Worm (Caenorhabditis elegans): ENCODE measurements around the gene fipr-2.

DNA sequence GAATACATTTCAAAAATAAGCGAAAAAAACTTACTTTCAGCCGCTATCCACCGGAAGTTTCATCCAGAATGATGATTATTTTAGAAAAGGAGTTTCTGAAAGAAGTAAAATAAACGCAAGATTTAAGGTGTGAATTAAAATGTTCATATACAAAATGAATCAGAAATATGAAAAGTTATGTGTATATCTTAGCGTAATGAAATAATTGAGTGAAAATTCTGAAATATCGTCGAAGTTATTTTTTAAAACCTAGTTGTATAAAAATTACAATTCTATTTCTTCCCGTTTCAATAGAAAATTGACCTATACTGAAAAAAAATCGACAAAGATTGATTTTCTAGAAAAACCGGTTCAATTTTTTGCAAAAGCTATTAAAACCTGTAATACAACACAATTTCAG is 27.3 kb upstream of the fipr-2 start, which contains the start of gene twk-13:
- TF ChIP-seq alr-1 (tag; optimal IDR thresholded peaks at IDR 0.05) (no peak), nhr-10 (tag; optimal IDR thresholded peaks at IDR 0.05) (no peak), sem-4 (tag; optimal IDR thresholded peaks at IDR 0.05) (no peak), ceh-16 (tag; optimal IDR thresholded peaks at IDR 0.05) (no peak), nhr-11 (tag; optimal IDR thresholded peaks at IDR 0.05) (no peak), lin-13 (GFP tag; optimal IDR thresholded peaks at IDR 0.05) (no peak), lsy-2 (tag; optimal IDR thresholded peaks at IDR 0.05) (no peak), elt-3 (tag; optimal IDR thresholded peaks at IDR 0.05) (no peak), mdl-1 (tag; optimal IDR thresholded peaks at IDR 0.05) (no peak), snpc-4 (tag; optimal IDR thresholded peaks at IDR 0.05) (no peak), zag-1 (tag; optimal IDR thresholded peaks at IDR 0.05) (no peak), nhr-21 (tag; optimal IDR thresholded peaks at IDR 0.05) (no peak), unc-39 (tag; optimal IDR thresholded peaks at IDR 0.05) (no peak)
